Worm (Caenorhabditis elegans) whole organism, L1 larva: ENCODE results near the gene mrpl-4.

Source experiments
- ceh-90 ChIP-seq: sonication (generic microtip); optimal IDR thresholded peaks from 2 replicates; lab custom pipeline; 2016; ENCODE audit warnings: missing genetic modification characterization, missing compliant biosample characterization
- egl-27 ChIP-seq, 2 experiments: fragments of 150-350 bp in 1 of 2; sonication (generic microtip); optimal IDR thresholded peaks; 3 replicates each; lab custom pipeline; 2017 to 2018; ENCODE audit warnings: missing biosample characterization in 2 of 2, missing genetic modification characterization in 2 of 2, missing genetic modification reagents in 2 of 2
- fkh-8 ChIP-seq: sonication (generic microtip); optimal IDR thresholded peaks from 2 replicates; lab custom pipeline; 2016; ENCODE audit warnings: mild to moderate bottlenecking, missing genetic modification characterization, missing compliant biosample characterization
- hpl-2 ChIP-seq: fragments of 150-350 bp; optimal IDR thresholded peaks from 2 replicates; lab custom pipeline; 2014; ENCODE audit warnings: missing biosample characterization, missing genetic modification reagents, missing genetic modification characterization
- lin-15B ChIP-seq: fragments of 150-350 bp; sonication (generic microtip); optimal IDR thresholded peaks from 3 replicates; lab custom pipeline; 2014; ENCODE audit warnings: missing biosample characterization, missing genetic modification characterization
- lir-3 ChIP-seq: sonication (generic microtip); optimal IDR thresholded peaks from 2 replicates; lab custom pipeline; 2016; ENCODE audit warnings: mild to moderate bottlenecking, missing genetic modification characterization, moderate library complexity, missing compliant biosample characterization; ENCODE audit not compliant: poor library complexity
- nhr-237 ChIP-seq: fragments of 150-350 bp; optimal IDR thresholded peaks from 2 replicates; lab custom pipeline; 2014; ENCODE audit warnings: missing biosample characterization, missing genetic modification characterization
- nhr-85 ChIP-seq: sonication (generic microtip); peaks from one replicate; lab custom pipeline; 2016; ENCODE audit warnings: missing genetic modification characterization, inconsistent platforms, missing compliant biosample characterization
- sup-37 ChIP-seq: fragments of 200-800 bp; sonication (Bioruptor generic); optimal IDR thresholded peaks from 2 replicates; lab custom pipeline; 2018; ENCODE audit warnings: mild to moderate bottlenecking, missing genetic modification characterization, missing compliant biosample characterization
- unc-62 ChIP-seq: fragments of 150-350 bp; optimal IDR thresholded peaks from 2 replicates; lab custom pipeline; 2014; ENCODE audit warnings: missing biosample characterization, missing genetic modification reagents, missing genetic modification characterization
- ztf-11 ChIP-seq, 2 experiments: sonication (generic microtip); optimal IDR thresholded peaks; 2 replicates each; lab custom pipeline; 2016 to 2017; ENCODE audit warnings: missing genetic modification characterization in 2 of 2, missing biosample characterization in 1 of 2, missing compliant biosample characterization in 1 of 2

mrpl-4 gene

DNA sequence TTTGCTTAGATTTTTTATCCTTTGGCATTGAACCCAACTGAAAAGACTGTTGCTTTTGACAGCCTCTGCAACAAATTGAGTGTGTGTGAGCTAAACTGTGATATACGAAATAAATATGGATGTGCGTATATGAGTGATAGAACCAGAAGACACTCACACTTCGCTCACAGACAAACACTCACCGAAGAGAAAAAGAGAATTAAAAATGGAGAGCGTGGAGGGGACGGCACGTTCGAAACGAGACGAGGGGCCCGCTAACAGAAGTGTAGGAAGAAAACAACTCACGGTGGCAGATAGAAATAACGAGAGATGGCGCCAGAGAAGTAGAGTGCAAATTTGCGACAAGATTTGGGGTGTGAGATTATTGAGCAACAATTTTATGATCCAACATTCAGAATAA lies 51.2 kb downstream of the mrpl-4 start (continued):
- TF ChIP-seq nhr-85 (no peak), sup-37 (GFP tag; lab: Kevin White, UChicago) (no peak), fkh-8 (tag; lab: Kevin White, UChicago) (no peak), ztf-11 (tag; optimal IDR thresholded peaks at IDR 0.05; lab: Kevin White, UChicago) (no peak), lir-3 (tag; lab: Kevin White, UChicago) (no peak), nhr-237 (tag; lab: Kevin White, UChicago) (no peak), ceh-90 (tag; lab: Kevin White, UChicago) (no peak), unc-62 (GFP tag; lab: Kevin White, UChicago) (no peak), lin-15B (tag; lab: Kevin White, UChicago) (no peak), hpl-2 (GFP tag; lab: Kevin White, UChicago) (no peak), egl-27 (tag; optimal IDR thresholded peaks at IDR 0.05; lab: Kevin White, UChicago) (no peak)
